Fruit fly (Drosophila melanogaster): ENCODE measurements around the gene CG17738.

CG17738 gene

DNA sequence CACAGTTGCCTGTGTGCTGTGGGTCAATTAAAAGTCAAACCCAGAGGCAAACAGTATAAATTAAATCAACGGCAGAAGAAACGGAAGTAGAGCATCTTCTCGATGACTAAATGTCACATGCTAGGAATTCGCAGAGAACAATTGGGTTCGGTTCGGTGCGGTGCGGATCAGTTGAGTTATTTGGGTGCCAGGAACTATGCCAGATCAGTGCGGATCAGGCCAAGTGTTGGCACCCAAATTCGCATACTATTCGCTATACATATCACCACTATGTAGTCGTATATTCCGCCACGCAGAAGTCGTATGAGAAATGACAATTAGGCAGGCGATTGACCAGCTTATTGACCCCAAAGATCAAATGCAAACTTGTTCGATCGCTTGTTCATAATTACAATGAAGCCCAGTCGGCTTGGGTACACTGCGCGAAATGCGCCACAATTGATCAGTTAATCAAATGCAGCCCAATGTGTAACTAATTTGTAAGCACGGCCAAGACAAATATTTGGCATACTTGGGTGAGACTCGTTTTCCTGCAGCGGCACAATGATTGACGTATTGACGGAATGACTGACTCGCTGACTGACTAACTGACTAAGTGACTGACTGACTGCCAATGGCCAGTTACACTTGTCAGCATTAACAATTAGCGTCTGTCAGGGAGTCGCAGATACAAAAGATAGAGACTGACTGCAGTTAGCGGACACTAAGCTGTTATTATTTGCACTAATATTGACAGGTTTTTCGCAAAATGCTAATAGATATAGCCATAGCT is 20.0 kb downstream of the CG17738 start:
- TF ChIP-seq h (optimal IDR thresholded peaks at IDR 0.05) (no peak), insv (optimal IDR thresholded peaks at IDR 0.05) (no peak), psq (optimal IDR thresholded peaks at IDR 0.05) (no peak), ttk (optimal IDR thresholded peaks at IDR 0.05) (no peak), Sin3A (optimal IDR thresholded peaks at IDR 0.05) (no peak), Myc (optimal IDR thresholded peaks at IDR 0.05) (no peak)

DNA sequence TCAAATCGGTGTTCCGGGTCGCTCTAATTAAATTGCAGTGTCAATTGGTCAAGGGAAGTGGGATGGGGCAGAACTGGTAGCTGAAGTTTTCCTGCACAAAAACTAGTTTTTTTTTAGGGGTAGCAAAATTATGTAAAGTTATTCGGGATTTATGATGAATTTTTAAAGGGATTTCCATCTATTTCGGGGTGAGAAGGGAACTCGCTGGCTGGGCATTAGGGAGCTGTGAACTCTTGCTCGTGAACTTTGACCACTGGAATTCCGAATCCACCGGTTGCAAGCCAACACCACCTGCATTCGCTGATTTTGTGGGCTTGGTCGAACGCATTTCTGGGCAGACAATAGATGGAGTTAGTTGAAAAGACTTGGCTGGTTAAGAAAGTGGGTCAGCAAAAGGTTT is 21.2 kb downstream of the CG17738 start:
- no peak for TF ChIP-seq Myc (optimal IDR thresholded peaks at IDR 0.05)
- TF ChIP-seq Sin3A (optimal IDR thresholded peaks at IDR 0.05), result no peak

DNA sequence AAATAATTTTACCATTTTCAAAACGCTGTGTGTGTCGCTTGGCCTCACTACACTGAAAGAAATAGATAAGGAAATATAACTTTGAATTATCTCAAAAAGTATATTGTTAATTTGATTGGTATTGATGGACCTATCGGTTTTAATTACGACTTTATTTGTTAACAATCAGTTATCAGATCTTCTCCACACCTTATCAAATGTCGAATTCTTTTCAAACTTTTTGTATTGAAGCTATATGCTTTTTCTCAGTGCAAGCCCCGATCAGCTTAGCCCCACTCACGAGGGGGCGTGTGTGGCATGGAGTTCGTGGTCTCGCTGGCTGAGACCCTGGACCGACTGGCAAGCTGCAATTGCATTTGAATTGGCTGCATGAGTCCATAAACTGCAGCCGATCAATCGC is 26.6 kb downstream of the CG17738 start:
- no peak for TF ChIP-seq psq (optimal IDR thresholded peaks at IDR 0.05)
- no peak for TF ChIP-seq ttk (optimal IDR thresholded peaks at IDR 0.05)
- TF ChIP-seq Myc (optimal IDR thresholded peaks at IDR 0.05), result no peak
- no peak for TF ChIP-seq h (optimal IDR thresholded peaks at IDR 0.05)
- TF ChIP-seq insv (optimal IDR thresholded peaks at IDR 0.05), result no peak
- TF ChIP-seq Sin3A (optimal IDR thresholded peaks at IDR 0.05), result no peak

DNA sequence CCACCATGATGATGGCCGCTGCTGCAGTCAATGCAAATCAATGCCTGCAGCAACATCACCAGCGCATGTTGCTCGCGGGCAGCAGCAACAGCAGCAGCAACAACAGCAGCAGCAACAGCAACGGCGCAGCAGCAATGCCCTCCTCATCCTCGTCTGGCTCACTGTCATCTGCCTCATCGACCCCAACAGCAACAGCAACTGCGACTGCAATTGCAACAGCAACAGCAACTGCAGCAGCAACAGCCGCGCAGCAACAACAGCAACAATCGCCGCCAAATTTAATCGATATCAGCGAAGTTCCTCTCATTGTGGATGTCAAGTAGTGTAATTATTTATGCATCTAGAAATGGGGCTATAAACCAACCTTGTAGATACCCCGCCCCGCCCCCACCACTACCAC is 30.8 kb downstream of the CG17738 start:
- TF ChIP-seq insv (optimal IDR thresholded peaks at IDR 0.05), result no peak
- no peak for TF ChIP-seq ttk (optimal IDR thresholded peaks at IDR 0.05)
- no peak for TF ChIP-seq Sin3A (optimal IDR thresholded peaks at IDR 0.05)
- TF ChIP-seq Myc (optimal IDR thresholded peaks at IDR 0.05), result no peak

DNA sequence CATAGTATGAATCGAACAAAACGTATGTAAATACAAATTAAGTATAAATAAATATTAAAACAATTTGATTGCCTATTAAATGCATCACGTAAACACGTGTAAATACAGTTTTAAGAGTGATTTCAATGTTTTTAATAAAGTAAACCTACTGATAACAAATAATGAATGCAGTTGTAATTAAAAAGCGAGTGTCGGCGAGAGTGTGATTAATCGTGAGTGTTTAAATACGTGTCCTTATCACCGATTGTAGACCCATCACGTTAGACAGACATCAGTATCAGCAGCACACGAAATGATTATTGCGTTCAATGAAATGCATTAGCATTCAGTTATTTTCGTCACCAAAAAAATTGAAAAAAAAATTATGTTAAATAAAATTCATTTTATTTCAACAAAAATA is 32.2 kb downstream of the CG17738 start:
- TF ChIP-seq Sin3A (optimal IDR thresholded peaks at IDR 0.05) (no peak), insv (optimal IDR thresholded peaks at IDR 0.05) (no peak), h (optimal IDR thresholded peaks at IDR 0.05) (no peak), psq (optimal IDR thresholded peaks at IDR 0.05) (no peak), ttk (optimal IDR thresholded peaks at IDR 0.05) (no peak), Myc (optimal IDR thresholded peaks at IDR 0.05) (no peak)

DNA sequence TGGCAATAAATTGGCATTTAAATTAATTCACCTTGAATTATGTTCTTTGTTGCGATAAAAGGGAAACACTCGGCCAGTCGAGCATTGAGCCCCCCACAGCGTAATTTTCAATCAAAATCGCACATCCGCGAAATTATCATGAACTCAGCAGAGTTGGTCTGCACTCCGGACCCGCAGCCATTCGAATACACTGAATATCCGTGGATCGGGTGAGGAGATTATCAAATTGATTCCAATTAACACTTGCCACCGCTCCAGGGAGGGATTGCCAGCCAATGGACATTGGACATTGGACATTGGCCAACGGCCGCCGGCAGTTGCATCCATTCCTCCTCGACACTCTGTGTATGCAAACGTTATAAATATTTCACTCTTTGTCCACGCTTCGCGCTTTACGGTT is 36.9 kb downstream of the CG17738 start:
- TF ChIP-seq h (optimal IDR thresholded peaks at IDR 0.05) (no peak), insv (optimal IDR thresholded peaks at IDR 0.05) (no peak), Myc (optimal IDR thresholded peaks at IDR 0.05) (no peak), psq (optimal IDR thresholded peaks at IDR 0.05) (no peak), Sin3A (optimal IDR thresholded peaks at IDR 0.05) (no peak), ttk (optimal IDR thresholded peaks at IDR 0.05) (no peak)

DNA sequence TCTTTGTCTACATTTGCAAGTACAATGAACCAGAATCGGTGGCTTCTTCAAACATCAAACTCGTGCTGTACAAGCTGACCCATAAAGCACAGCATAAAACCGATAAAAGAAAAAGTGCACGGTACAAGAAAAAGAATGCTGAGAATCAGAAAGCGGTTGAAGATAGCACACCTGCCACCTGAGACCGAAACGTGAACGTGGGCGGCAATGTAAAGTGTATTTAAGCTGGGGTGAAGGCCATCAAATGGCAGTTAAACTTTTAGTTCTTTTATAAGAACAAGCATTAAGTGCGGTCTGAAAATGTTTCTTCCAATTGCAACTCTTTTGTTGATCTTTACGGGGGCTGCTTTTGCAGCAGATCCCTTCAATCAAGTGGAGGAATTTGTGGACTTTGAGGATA is 40.4 kb downstream of the CG17738 start, which contains the start of gene CG4066:
Gene CG4066, plus strand, starts transcription at position 301 of the 400 bp plus-strand sequence.
- TF ChIP-seq psq (optimal IDR thresholded peaks at IDR 0.05) (no peak), ttk (optimal IDR thresholded peaks at IDR 0.05) (no peak), Sin3A (optimal IDR thresholded peaks at IDR 0.05) (no peak), h (optimal IDR thresholded peaks at IDR 0.05) (no peak), insv (optimal IDR thresholded peaks at IDR 0.05) (no peak), Myc (optimal IDR thresholded peaks at IDR 0.05) (no peak)

DNA sequence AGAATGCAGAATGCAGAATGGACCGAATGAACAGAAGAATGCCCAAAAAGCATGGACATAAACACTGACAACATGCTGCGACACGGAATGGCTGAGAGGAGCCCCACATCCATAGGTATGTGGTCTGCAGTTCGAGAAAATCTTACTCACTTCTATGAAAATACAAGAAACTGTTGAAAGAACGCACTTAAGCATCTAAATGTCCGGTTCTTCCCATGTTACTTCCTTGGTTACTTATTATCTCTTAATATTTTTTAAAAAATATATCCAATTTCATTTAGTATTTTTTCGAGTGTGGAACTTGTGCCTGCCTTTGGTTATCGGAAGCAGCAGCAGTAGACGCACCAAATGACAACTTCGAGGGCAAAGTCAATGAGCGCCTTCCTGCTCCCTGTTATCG is 43.5 kb downstream of the CG17738 start:
- no peak for TF ChIP-seq psq (optimal IDR thresholded peaks at IDR 0.05)
- TF ChIP-seq ttk (optimal IDR thresholded peaks at IDR 0.05), result no peak
- TF ChIP-seq Myc (optimal IDR thresholded peaks at IDR 0.05), result no peak
- no peak for TF ChIP-seq h (optimal IDR thresholded peaks at IDR 0.05)
- TF ChIP-seq insv (optimal IDR thresholded peaks at IDR 0.05), result no peak
- TF ChIP-seq Sin3A (optimal IDR thresholded peaks at IDR 0.05), result no peak

DNA sequence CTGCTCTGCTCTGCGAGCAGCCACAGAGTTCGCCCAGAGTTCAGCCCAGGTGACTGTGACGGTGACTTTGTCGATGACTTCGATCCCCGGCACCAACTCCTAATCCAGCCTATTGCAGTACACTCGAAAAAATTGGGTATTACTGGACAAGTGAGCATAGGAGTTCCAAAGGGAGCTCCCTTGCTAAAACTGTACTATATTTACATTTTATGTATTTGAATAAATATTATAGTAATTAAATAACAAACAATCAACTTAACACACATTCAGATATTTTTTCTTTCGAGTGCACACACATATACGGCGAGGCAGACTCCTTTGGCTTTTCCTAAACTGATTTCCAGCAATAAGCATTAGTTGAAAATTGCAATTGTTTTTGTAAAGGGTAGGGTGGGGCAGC is 44.8 kb downstream of the CG17738 start:
- TF ChIP-seq Sin3A (optimal IDR thresholded peaks at IDR 0.05) (no peak), h (optimal IDR thresholded peaks at IDR 0.05) (no peak), Myc (optimal IDR thresholded peaks at IDR 0.05) (no peak), psq (optimal IDR thresholded peaks at IDR 0.05) (no peak), ttk (optimal IDR thresholded peaks at IDR 0.05) (no peak), insv (optimal IDR thresholded peaks at IDR 0.05) (no peak)

DNA sequence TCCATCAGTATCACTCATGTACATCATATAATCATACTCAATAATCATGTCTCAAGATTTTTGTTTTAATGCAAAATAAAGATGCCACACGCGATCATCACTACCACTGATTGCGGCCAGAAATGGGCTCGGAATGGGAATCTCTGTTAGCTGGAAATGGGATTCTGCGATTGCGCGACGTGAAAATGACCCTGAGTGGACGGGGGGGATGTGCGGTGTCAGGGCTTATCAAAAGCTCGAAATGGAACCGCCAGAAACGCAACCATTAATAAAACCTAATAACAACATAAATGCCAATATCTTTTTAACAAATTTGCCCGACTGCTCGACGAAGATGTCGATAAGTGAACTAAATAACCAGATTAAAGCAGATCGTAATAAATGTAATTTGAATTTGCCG is 45.7 kb downstream of the CG17738 start:
- TF ChIP-seq ttk (optimal IDR thresholded peaks at IDR 0.05), result no peak
- TF ChIP-seq Sin3A (optimal IDR thresholded peaks at IDR 0.05), result no peak
- TF ChIP-seq insv (optimal IDR thresholded peaks at IDR 0.05), result no peak
- TF ChIP-seq Myc (optimal IDR thresholded peaks at IDR 0.05), result no peak
- TF ChIP-seq h (optimal IDR thresholded peaks at IDR 0.05), result no peak
- no peak for TF ChIP-seq psq (optimal IDR thresholded peaks at IDR 0.05)

DNA sequence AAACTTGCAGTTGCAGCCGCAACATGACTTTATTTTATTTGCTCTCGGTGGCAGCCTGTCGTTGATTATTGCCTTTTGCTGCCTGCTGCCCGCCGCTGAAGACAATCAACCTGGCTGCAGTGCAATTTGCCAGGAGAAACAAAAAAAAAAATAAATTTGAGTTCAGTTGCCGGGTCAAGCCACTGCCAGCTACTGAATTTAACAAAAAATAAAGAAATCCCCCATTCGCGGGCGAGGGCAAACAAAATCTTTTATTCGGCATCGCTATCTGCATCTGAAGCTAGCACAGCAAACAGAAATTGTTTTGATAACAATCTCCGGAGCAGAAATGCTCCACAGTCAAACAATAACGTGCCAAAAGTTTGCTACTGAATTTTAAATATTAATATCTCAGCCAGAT is 46.6 kb downstream of the CG17738 start:
- TF ChIP-seq Myc (optimal IDR thresholded peaks at IDR 0.05), result no peak
- no peak for TF ChIP-seq h (optimal IDR thresholded peaks at IDR 0.05)
- TF ChIP-seq ttk (optimal IDR thresholded peaks at IDR 0.05), result no peak
- TF ChIP-seq insv (optimal IDR thresholded peaks at IDR 0.05), result no peak
- TF ChIP-seq psq (optimal IDR thresholded peaks at IDR 0.05), result no peak
- TF ChIP-seq Sin3A (optimal IDR thresholded peaks at IDR 0.05), result no peak
